Fruit fly (Drosophila melanogaster) whole organism: ENCODE measurements around the gene Edg84A.

Experiments used
- CG8478 ChIP-seq: fragments of >200 bp; optimal IDR thresholded peaks from 2 replicates; lab custom pipeline; 2018; ENCODE audit warnings: inconsistent platforms
- EcR ChIP-seq, 2 experiments: fragments of >200 bp; optimal IDR thresholded peaks; 2 replicates each; lab custom pipeline; 2017; ENCODE audit warnings: missing biosample characterization in 2 of 2, missing genetic modification characterization in 2 of 2, missing genetic modification reagents in 2 of 2

dm6 chr3R:6665117-6665654 lies 19.1 kb upstream of the Edg84A start:
- no peak for TF ChIP-seq CG8478 (lab: Kevin White, UChicago)
- no peak for TF ChIP-seq EcR (GFP tag; optimal IDR thresholded peaks at IDR 0.05; lab: Kevin White, UChicago)
